Worm (Caenorhabditis elegans): ENCODE results near the gene acr-24.

Gene acr-24

DNA sequence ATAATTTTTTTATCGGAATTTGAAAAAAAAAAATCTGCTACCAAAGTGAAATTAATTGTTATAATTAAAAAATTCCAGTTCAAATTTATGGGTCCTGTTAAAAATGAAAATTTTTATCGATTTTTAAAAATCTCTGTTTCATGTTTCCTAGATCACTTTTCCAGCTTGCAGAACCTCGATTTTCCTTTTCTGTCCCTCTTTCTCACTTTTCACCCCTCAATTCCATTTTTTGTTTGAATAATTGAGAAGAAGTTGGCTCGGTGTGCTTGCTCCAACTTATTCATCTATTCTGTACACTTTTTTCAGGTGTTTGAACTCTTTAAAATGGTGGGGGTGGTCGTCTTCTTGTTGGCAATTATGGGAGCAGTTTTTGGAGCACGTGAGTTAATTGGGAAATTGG is at the start of gene acr-24:
Gene acr-24, plus strand, starts transcription at position 301 of the 400 bp plus-strand sequence.
- TF ChIP-seq nhr-102 (tag; optimal IDR thresholded peaks at IDR 0.05): no peak
- TF ChIP-seq nhr-48 (tag; optimal IDR thresholded peaks at IDR 0.05): no peak
- no peak for TF ChIP-seq nhr-111 (GFP tag; optimal IDR thresholded peaks at IDR 0.05)
- no peak for TF ChIP-seq zip-11 (GFP tag; IDR thresholded peaks at IDR 0.05)
- no peak for TF ChIP-seq unc-39 (tag; optimal IDR thresholded peaks at IDR 0.05)
- TF ChIP-seq attf-4 (tag; optimal IDR thresholded peaks at IDR 0.05): no peak
- TF ChIP-seq dmd-9 (GFP tag; IDR thresholded peaks at IDR 0.05): no peak
- no peak for TF ChIP-seq daf-19 (GFP tag; conservative IDR thresholded peaks at IDR 0.05)

DNA sequence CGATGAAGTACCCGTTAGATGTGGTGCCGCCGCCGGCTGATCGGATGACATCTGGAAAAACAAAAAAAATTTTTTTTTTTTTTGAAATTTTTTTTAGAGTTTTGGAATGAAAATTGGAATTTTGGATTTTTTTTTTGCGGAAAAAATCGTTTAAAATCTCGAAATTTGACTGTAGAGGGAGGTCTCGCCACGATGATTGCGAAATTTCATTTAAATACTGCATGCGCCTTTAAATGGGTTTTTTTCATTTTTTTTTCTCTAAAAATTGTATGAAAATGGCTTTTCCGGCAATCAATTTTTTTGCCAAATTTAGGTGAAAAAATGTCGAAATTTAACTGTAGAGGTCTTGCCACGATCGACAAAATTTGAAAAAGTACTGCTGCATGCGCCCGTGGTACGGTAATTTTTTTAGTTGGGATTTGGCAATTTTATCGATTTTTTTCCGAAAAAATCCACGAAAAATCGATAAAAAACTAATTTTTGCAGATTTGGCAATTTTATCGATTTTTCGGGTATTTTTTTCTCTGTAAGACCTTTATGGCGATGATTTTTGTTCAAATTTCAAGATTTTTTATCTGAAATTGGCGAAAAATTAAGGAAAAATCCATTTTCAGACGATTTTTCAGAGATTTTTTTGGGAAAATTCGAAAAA is 44.1 kb upstream of the acr-24 start, which contains the start of gene gtf-2H4:
Gene gtf-2H4, minus strand, starts transcription at position 51 of the 652 bp plus-strand sequence.
- TF ChIP-seq egl-43 (GFP tag; IDR thresholded peaks at IDR 0.05): no peak
- peak; percentile 53 for TF ChIP-seq ceh-28 (tag; optimal IDR thresholded peaks at IDR 0.05)

DNA sequence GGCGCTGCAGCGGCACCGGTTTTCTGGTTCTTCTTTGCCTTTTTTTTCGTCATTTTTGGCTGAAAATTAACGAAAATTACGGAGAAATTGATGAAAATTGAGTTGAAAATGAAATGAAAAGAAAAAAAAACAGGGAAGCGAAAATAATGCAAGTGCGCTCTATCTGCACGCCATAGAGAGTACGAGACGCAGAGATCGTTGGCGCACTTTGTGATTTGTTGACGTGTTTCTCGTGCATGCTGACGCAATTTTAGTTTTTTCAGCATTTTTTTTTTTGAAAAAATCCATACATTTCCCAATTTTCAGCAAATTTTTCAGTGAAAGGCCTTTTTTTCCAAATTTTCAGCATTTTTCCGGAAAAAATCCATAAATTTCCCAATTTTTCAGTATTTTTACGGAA is 25.9 kb upstream of the acr-24 start, which contains the start of gene ntl-11:
Gene ntl-11, minus strand, starts transcription at position 66 of the 400 bp plus-strand sequence.
- TF ChIP-seq F49E8.2 (tag; optimal IDR thresholded peaks at IDR 0.05; ENCODE audit: borderline replicate concordance) (peak; percentile 97), lin-15B (tag; optimal IDR thresholded peaks at IDR 0.05) (peak; percentile 96), zip-11 (GFP tag; IDR thresholded peaks at IDR 0.05) (no peak), nhr-111 (GFP tag; optimal IDR thresholded peaks at IDR 0.05) (no peak), Y5F2A.4 (GFP tag; optimal IDR thresholded peaks at IDR 0.05) (peak; percentile 66), nhr-41 (GFP tag; IDR thresholded peaks at IDR 0.05) (0 out of 2 replicates have a peak, but pooled peaks have one; percentile 52), ctbp-1 (GFP tag; IDR thresholded peaks at IDR 0.05) (peak; percentile 93), D1046.2 (GFP tag; IDR thresholded peaks at IDR 0.05) (no peak), nhr-237 (tag; optimal IDR thresholded peaks at IDR 0.05) (no peak), F26F4.8 (GFP tag; conservative IDR thresholded peaks at IDR 0.05) (no peak), nhr-102 (tag; optimal IDR thresholded peaks at IDR 0.05) (peak; percentile 97), aha-1 (tag) (peak; percentile 99), dpl-1 (GFP tag; optimal IDR thresholded peaks at IDR 0.05) (peak; percentile 90), R02D3.7 (tag; optimal IDR thresholded peaks at IDR 0.05) (no peak), pha-4 (GFP tag; IDR thresholded peaks at IDR 0.05) (peak; percentile 90; the same call in 1 of the 2 replicates), pha-4 (tag; optimal IDR thresholded peaks at IDR 0.05) (peak; percentile 97), nhr-77 (tag; optimal IDR thresholded peaks at IDR 0.05) (peak; percentile 91), F10B5.3 (tag; optimal IDR thresholded peaks at IDR 0.05) (peak; percentile 92), ceh-62 (tag; optimal IDR thresholded peaks at IDR 0.05) (no peak), snpc-1.2 (GFP tag; IDR thresholded peaks at IDR 0.05) (peak; percentile 99), attf-4 (tag; optimal IDR thresholded peaks at IDR 0.05) (no peak), dve-1 (tag; optimal IDR thresholded peaks at IDR 0.05; ENCODE audit: insufficient read depth) (peak; percentile 99), daf-19 (GFP tag; conservative IDR thresholded peaks at IDR 0.05) (peak; percentile 46; the same call in 1 of the 2 replicates), lsy-2 (tag; optimal IDR thresholded peaks at IDR 0.05) (peak; percentile 84 to 96), egl-43 (GFP tag; IDR thresholded peaks at IDR 0.05) (peak; percentile 91), aly-2 (tag; optimal IDR thresholded peaks at IDR 0.05) (no peak), saeg-2 (GFP tag; IDR thresholded peaks at IDR 0.05) (peak; percentile 87), ztf-11 (tag; optimal IDR thresholded peaks at IDR 0.05) (no peak), ZK337.2 (GFP tag; IDR thresholded peaks at IDR 0.05) (0 out of 2 replicates have a peak, but pooled peaks have one; percentile 53), snpc-4 (tag; optimal IDR thresholded peaks at IDR 0.05) (peak; percentile 34), php-3 (GFP tag; IDR thresholded peaks at IDR 0.05) (peak; percentile 80), duxl-1 (tag; optimal IDR thresholded peaks at IDR 0.05; ENCODE audit: poor library complexity) (peak; percentile 97), daf-8 (GFP tag; IDR thresholded peaks at IDR 0.05) (no peak), jun-1 (tag; optimal IDR thresholded peaks at IDR 0.05) (peak; percentile 93), rbr-2 (tag; optimal IDR thresholded peaks at IDR 0.05) (peak; percentile 96), spr-1 (tag; optimal IDR thresholded peaks at IDR 0.05) (peak; percentile 94), dmd-8 (GFP tag; IDR thresholded peaks at IDR 0.05) (peak; percentile 74; the same call in 1 of the 2 replicates), skn-1 (tag; optimal IDR thresholded peaks at IDR 0.05) (peak; percentile 58), nhr-28 (tag; optimal IDR thresholded peaks at IDR 0.05) (peak; percentile 77), fkh-10 (GFP tag; optimal IDR thresholded peaks at IDR 0.05) (peak; percentile 95), ZK546.5 (tag; optimal IDR thresholded peaks at IDR 0.05) (peak in 1 of 2 experiments; percentile 43), ceh-32 (tag; optimal IDR thresholded peaks at IDR 0.05; ENCODE audit: poor library complexity) (peak; percentile 70)

Data from whole organism, L4 larva.